Worm (Caenorhabditis elegans): ENCODE data around the gene C33H5.16.

C33H5.16 gene

ce11 chrIV:7836491-7836890 is 33.3 kb upstream of the C33H5.16 start:
- TF ChIP-seq efl-1 (optimal IDR thresholded peaks at IDR 0.05) = no peak
- peak in 1 of 2 experiments; percentile 51 for TF ChIP-seq efl-1 (GFP tag; optimal IDR thresholded peaks at IDR 0.05 in 1 of 2)
- no peak for TF ChIP-seq ama-1 (optimal IDR thresholded peaks at IDR 0.05)
- no peak for TF ChIP-seq nhr-76 (tag; optimal IDR thresholded peaks at IDR 0.05)
- TF ChIP-seq ceh-82 (tag; optimal IDR thresholded peaks at IDR 0.05) = no peak
- peak; percentile 51; the same call in 1 of the 2 replicates for TF ChIP-seq grh-1 (GFP tag; IDR thresholded peaks at IDR 0.05)
- no peak for TF ChIP-seq lsy-2 (tag; optimal IDR thresholded peaks at IDR 0.05)
- TF ChIP-seq egl-13 (tag; optimal IDR thresholded peaks at IDR 0.05) = no peak
- TF ChIP-seq unc-62 (GFP tag; optimal IDR thresholded peaks at IDR 0.05) = no peak
- no peak for TF ChIP-seq ceh-8 (GFP tag; optimal IDR thresholded peaks at IDR 0.05)
- TF ChIP-seq blmp-1 (tag; optimal IDR thresholded peaks at IDR 0.05) = peak; percentile 79

- TF ChIP-seq lin-14 (GFP tag; optimal IDR thresholded peaks at IDR 0.05) (peak; percentile 54), nhr-71 (tag; optimal IDR thresholded peaks at IDR 0.05) (peak; percentile 10), unc-30 (tag; optimal IDR thresholded peaks at IDR 0.05) (no peak), elt-3 (tag; optimal IDR thresholded peaks at IDR 0.05) (peak in 2 of 6 experiments; percentile 11 to 65), lin-35 (GFP tag; optimal IDR thresholded peaks at IDR 0.05) (peak in 1 of 2 experiments; percentile 27), nhr-85 (tag) (peak; percentile 66), ceh-90 (tag; optimal IDR thresholded peaks at IDR 0.05) (no peak), snpc-4 (tag; optimal IDR thresholded peaks at IDR 0.05) (no peak), efl-1 (optimal IDR thresholded peaks at IDR 0.05) (peak in 1 of 2 experiments; percentile 1), efl-1 (GFP tag; optimal IDR thresholded peaks at IDR 0.05 in 1 of 2) (peak in 1 of 2 experiments; percentile 85), blmp-1 (tag; optimal IDR thresholded peaks at IDR 0.05) (peak; percentile 92), nhr-11 (tag; optimal IDR thresholded peaks at IDR 0.05) (no peak), C16A3.4 (tag; optimal IDR thresholded peaks at IDR 0.05) (peak; percentile 0), nhr-90 (tag; optimal IDR thresholded peaks at IDR 0.05; ENCODE audit: poor library complexity) (peak; percentile 27), nhr-77 (tag; optimal IDR thresholded peaks at IDR 0.05) (no peak), nhr-20 (tag; optimal IDR thresholded peaks at IDR 0.05) (peak; percentile 56), grh-1 (GFP tag; IDR thresholded peaks at IDR 0.05) (peak; percentile 27; the same call in 1 of the 2 replicates), lsy-2 (tag; optimal IDR thresholded peaks at IDR 0.05) (peak; percentile 7 to 69), mep-1 (tag; optimal IDR thresholded peaks at IDR 0.05) (peak; percentile 76), snu-23 (GFP tag; optimal IDR thresholded peaks at IDR 0.05) (peak; percentile 57)
Observed at ce11 chrIV:7836030-7836429, 32.9 kb upstream of the C33H5.16 start.

DNA sequence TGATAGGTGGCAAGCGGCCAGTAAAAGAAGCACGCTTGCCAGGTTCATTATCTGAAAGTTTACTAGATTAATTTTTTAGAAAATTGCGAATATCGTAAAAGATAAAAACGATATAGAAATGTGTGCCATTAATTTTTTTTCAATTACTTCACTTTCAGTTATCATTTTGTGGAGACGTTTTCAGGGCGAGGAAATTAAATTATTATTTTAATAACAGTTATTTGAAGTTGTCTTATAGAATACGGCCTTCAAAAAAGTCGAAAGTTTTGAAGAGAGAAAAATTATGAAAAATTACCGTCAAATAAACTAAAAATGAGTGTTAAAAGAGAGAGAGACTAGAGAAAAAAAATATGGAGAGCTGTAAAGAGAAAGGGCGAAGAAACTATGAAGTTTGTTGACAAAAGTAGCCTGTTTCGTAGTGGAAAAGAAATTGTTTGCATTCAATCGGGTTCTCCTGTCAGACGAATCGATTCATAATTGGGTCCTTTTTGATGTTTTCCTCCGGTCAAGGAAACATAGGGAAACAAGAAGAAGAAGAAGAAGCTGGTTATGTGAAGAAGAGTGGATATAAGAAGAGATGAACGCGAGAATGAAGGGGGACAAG is 31.6 kb upstream of the C33H5.16 start, which contains the start of gene erp-44.2:
Gene erp-44.2 (minus strand): TSS at position 51 of the 604 bp plus-strand sequence.
- TF ChIP-seq elt-3 (tag; optimal IDR thresholded peaks at IDR 0.05) = no peak

DNA sequence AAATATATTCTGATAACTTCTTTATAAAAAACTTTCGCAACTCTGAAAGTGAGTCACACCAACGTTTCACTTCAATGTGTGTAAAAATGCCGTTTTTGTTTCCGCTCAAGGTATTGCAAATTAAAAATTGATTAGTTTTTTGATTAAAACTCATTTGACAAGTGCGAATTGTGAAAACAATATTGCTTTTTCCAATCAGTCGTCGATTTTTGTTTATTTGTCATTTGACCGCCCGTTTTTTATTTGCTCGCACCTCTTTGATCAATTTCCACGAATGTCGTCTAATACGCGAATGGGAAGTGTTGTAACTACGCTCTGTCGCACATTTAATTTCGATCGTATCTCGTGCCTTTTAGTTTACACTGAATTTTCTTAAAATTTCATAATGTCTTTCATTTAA is 27.0 kb upstream of the C33H5.16 start, which contains the start of gene mvb-12:
Gene mvb-12 (plus strand): TSS at position 375 of the 400 bp plus-strand sequence.
- no peak for TF ChIP-seq C34B4.2 (tag; optimal IDR thresholded peaks at IDR 0.05)
- TF ChIP-seq nhr-71 (tag; optimal IDR thresholded peaks at IDR 0.05) = peak; percentile 34
- no peak for TF ChIP-seq ztf-4 (tag; optimal IDR thresholded peaks at IDR 0.05)
- TF ChIP-seq lin-15B (tag; optimal IDR thresholded peaks at IDR 0.05) = peak; percentile 5
- no peak for TF ChIP-seq lin-35 (GFP tag; optimal IDR thresholded peaks at IDR 0.05)
- no peak for TF ChIP-seq nhr-11 (tag; optimal IDR thresholded peaks at IDR 0.05)
- peak; percentile 4 for TF ChIP-seq nhr-77 (tag; optimal IDR thresholded peaks at IDR 0.05)
- no peak for TF ChIP-seq unc-86 (tag; optimal IDR thresholded peaks at IDR 0.05)
- TF ChIP-seq nhr-12 (tag; optimal IDR thresholded peaks at IDR 0.05) = no peak
- TF ChIP-seq C16A3.4 (tag; optimal IDR thresholded peaks at IDR 0.05) = peak; percentile 2
- TF ChIP-seq dpl-1 (GFP tag; optimal IDR thresholded peaks at IDR 0.05) = peak in 2 of 3 experiments; percentile 15 to 43
- no peak for TF ChIP-seq nhr-28 (tag; optimal IDR thresholded peaks at IDR 0.05)
- TF ChIP-seq lsy-2 (tag; optimal IDR thresholded peaks at IDR 0.05) = peak in 1 of 2 experiments; percentile 46
- peak; percentile 2 to 5 for TF ChIP-seq efl-1 (optimal IDR thresholded peaks at IDR 0.05)
- peak; percentile 31 to 75 for TF ChIP-seq efl-1 (GFP tag; optimal IDR thresholded peaks at IDR 0.05 in 1 of 2)
- TF ChIP-seq snu-23 (GFP tag; optimal IDR thresholded peaks at IDR 0.05) = peak; percentile 29
- peak; percentile 31 for TF ChIP-seq mep-1 (tag; optimal IDR thresholded peaks at IDR 0.05)
- peak in 1 of 2 experiments; percentile 13 for TF ChIP-seq mdl-1 (tag; optimal IDR thresholded peaks at IDR 0.05)
- TF ChIP-seq swsn-7 (tag; optimal IDR thresholded peaks at IDR 0.05) = peak; percentile 13
- peak; percentile 5 for TF ChIP-seq blmp-1 (tag; optimal IDR thresholded peaks at IDR 0.05)
- TF ChIP-seq xbp-1 (tag; optimal IDR thresholded peaks at IDR 0.05) = peak; percentile 9
- peak; percentile 60 for TF ChIP-seq fkh-8 (tag; optimal IDR thresholded peaks at IDR 0.05)
- TF ChIP-seq hlh-17 (GFP tag; optimal IDR thresholded peaks at IDR 0.05; ENCODE audit: borderline replicate concordance) = no peak
- no peak for TF ChIP-seq tlp-1 (tag; optimal IDR thresholded peaks at IDR 0.05)
- peak; percentile 77 for TF ChIP-seq lin-14 (GFP tag; optimal IDR thresholded peaks at IDR 0.05)

All from whole organism, L1 larva.